Fruit fly (Drosophila melanogaster) whole organism, pupa: ENCODE results near the gene CG14965.

Experiments
- CG32121 ChIP-seq: fragments of 200-800 bp; sonication (Bioruptor generic); IDR thresholded peaks from 2 replicates; pipeline ENCODE4 v1.3.6; 2022; ENCODE audit warnings: missing biosample characterization, missing genetic modification characterization
- EcR ChIP-seq: fragments of 200-800 bp; sonication (Bioruptor generic); optimal IDR thresholded peaks from 3 replicates; lab custom pipeline; 2019; ENCODE audit warnings: missing biosample characterization, missing genetic modification characterization, mild to moderate bottlenecking, moderate library complexity, missing genetic modification reagents

DNA sequence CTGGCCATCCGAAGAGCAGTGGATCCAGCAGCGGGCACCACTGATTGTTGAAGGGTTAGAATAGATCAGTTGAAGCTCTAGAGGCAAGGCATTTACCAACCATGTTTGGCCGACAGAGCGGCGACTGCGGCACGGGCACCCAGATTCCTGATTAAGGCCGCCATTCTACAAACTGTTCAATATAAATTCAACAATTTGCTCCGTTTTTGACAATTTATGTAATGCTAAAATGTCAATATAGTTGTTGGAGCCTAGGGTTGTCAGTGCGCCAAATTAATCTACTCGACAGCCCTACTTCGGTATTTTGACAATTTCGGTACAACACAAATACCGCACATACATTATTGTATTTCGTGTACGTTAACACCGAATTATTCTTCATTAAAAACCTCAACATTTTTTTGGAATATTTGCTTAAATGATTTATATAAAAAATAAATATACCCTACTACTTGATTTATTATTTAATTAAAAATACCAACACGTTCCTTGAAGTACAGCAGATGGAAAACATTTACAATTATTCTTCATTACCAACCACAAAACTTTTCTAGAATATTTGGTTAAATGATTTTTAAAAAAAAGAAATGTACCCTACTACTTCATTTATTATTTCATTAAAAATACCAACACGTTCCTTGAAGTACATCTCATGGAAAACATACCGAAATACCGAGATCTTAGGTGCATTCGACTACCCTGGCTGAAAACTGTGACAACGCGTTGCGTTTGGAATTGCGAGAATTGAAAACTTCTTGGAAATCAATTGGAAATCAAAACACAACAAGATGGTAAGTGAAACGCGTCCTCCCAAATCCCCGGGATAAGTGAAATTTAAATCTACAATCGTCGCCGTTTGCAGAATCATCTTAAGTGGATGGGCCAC, 32.7 kb downstream of the CG14965 start, which contains the start of the genes ND-30 and CG15812:
- TF ChIP-seq EcR (GFP tag; lab: Kevin White, UChicago) = no peak
- TF ChIP-seq CG32121 (GFP tag; lab: Robert Waterston, UW) = no peak
